Fruit fly (Drosophila melanogaster): Measurements from ENCODE around the gene CG34161.

The CG34161 gene

dm6 chr2L:10614660-10615479 is 33.4 kb upstream of the CG34161 start (continued):
- TF ChIP-seq prd (optimal IDR thresholded peaks at IDR 0.05) (no peak), prd (GFP tag; IDR thresholded peaks at IDR 0.05) (0 out of 3 replicates have a peak, but pooled peaks have one; percentile 10), mld (GFP tag; IDR thresholded peaks at IDR 0.05; ENCODE audit: partially characterized antibody) (no peak), CG5245 (GFP tag; optimal IDR thresholded peaks at IDR 0.05) (no peak), CG10366 (GFP tag; IDR thresholded peaks at IDR 0.05) (no peak), slbo (GFP tag; IDR thresholded peaks at IDR 0.05) (no peak), CG12942 (GFP tag; optimal IDR thresholded peaks at IDR 0.05) (no peak), knrl (GFP tag; IDR thresholded peaks at IDR 0.05; ENCODE audit: partially characterized antibody) (no peak), NFAT (GFP tag; IDR thresholded peaks at IDR 0.05) (no peak), CG13296 (GFP tag; optimal IDR thresholded peaks at IDR 0.05) (no peak), cwo (GFP tag; optimal IDR thresholded peaks at IDR 0.05) (no peak), CG13894 (tag; optimal IDR thresholded peaks at IDR 0.05) (no peak), Jarid2 (GFP tag; optimal IDR thresholded peaks at IDR 0.05) (no peak), ci (GFP tag; IDR thresholded peaks at IDR 0.05) (0 out of 3 replicates have a peak, but pooled peaks have one; percentile 50), zf30C (GFP tag; optimal IDR thresholded peaks at IDR 0.05) (no peak), CG2678 (tag; optimal IDR thresholded peaks at IDR 0.05) (peak; percentile 1), CG11398 (GFP tag; optimal IDR thresholded peaks at IDR 0.05) (no peak), sim (GFP tag; IDR thresholded peaks at IDR 0.05) (peak; percentile 38; the same call in 1 of the 2 replicates), CG18764 (GFP tag; optimal IDR thresholded peaks at IDR 0.05) (no peak), Ptx1 (GFP tag; IDR thresholded peaks at IDR 0.05) (no peak), Atf-2 (GFP tag; optimal IDR thresholded peaks at IDR 0.05) (no peak), Fer3 (tag; optimal IDR thresholded peaks at IDR 0.05) (no peak), ara (GFP tag; IDR thresholded peaks at IDR 0.05) (peak; percentile 60), CG10462 (GFP tag; optimal IDR thresholded peaks at IDR 0.05) (no peak), NC2β (GFP tag; optimal IDR thresholded peaks at IDR 0.05) (no peak), Antp (GFP tag; optimal IDR thresholded peaks at IDR 0.05) (peak; percentile 28), B-H2 (GFP tag; optimal IDR thresholded peaks at IDR 0.05) (no peak), Adf1 (GFP tag; IDR thresholded peaks at IDR 0.05) (no peak), ro (GFP tag; IDR thresholded peaks at IDR 0.05) (no peak), tap (tag; optimal IDR thresholded peaks at IDR 0.05) (no peak), CG10565 (GFP tag; optimal IDR thresholded peaks at IDR 0.05) (no peak), E2f2 (GFP tag; IDR thresholded peaks at IDR 0.05) (no peak), vvl (GFP tag; IDR thresholded peaks at IDR 0.05) (no peak), TFAM (GFP tag; optimal IDR thresholded peaks at IDR 0.05) (no peak), CG13424 (tag; optimal IDR thresholded peaks at IDR 0.05) (no peak), CG4730 (GFP tag; IDR thresholded peaks at IDR 0.05) (no peak), tna (GFP tag; IDR thresholded peaks at IDR 0.05; ENCODE audit: partially characterized antibody) (no peak), fd96Cb (tag; optimal IDR thresholded peaks at IDR 0.05) (no peak), cas (GFP tag; IDR thresholded peaks at IDR 0.05) (no peak), pb (GFP tag; optimal IDR thresholded peaks at IDR 0.05) (no peak), Hr51 (GFP tag; optimal IDR thresholded peaks at IDR 0.05) (no peak), E2f1 (GFP tag; IDR thresholded peaks at IDR 0.05) (peak; percentile 40; the same call in 1 of the 2 replicates), Dbx (GFP tag; IDR thresholded peaks at IDR 0.05) (no peak), gem (tag; optimal IDR thresholded peaks at IDR 0.05) (peak; percentile 27), aop (GFP tag; IDR thresholded peaks at IDR 0.05) (no peak), CG11504 (tag; optimal IDR thresholded peaks at IDR 0.05) (peak; percentile 49), ap (GFP tag; IDR thresholded peaks at IDR 0.05) (no peak), CG6813 (GFP tag; optimal IDR thresholded peaks at IDR 0.05) (peak; percentile 10), tio (GFP tag; optimal IDR thresholded peaks at IDR 0.05) (no peak), CG7357 (GFP tag; IDR thresholded peaks at IDR 0.05) (no peak)

Measured in whole organism, embryonic.